Fruit fly (Drosophila melanogaster): Measurements from ENCODE around the gene CG42564.

The CG42564 gene

DNA sequence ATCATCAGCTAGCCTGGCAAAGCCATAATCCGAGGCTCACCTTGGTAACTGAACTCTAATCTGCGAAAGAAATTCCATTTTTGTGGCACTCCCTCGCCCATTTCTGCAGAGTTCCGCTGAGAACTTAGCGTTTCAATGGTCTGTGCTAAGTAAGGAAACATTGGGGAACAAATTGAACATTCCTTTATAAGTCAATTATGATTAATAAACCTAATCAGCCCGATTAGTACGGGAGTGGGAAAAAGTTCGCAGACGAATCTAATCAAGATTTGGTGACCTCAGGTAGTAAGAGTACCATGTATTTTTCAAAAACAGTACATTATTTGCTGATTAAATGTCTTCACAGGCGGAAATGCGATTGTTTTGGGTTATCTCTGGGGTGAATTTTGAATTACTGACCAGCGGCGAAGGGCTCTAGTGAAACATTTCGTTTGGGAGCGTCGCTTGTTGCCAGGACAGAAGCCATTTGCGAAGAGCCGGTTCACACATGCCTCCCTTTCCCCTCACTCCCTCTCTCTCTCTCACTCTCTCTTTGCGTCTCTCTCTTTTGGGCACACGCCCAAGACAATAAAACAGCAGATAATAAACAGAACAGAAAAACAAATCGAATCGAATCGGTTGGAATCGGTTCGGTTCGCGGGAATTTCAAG, 28.4 kb downstream of the CG42564 start (continued):
- TF ChIP-seq GATAe (GFP tag; conservative IDR thresholded peaks at IDR 0.05) (0 out of 2 replicates have a peak, but pooled peaks have one; percentile 37), kah (GFP tag; optimal IDR thresholded peaks at IDR 0.05) (peak; percentile 69), Atf6 (GFP tag; IDR thresholded peaks at IDR 0.05) (no peak), sd (tag; optimal IDR thresholded peaks at IDR 0.05) (peak; percentile 61), CG12391 (tag; optimal IDR thresholded peaks at IDR 0.05) (no peak), CG13123 (GFP tag; optimal IDR thresholded peaks at IDR 0.05) (no peak), jing (GFP tag; optimal IDR thresholded peaks at IDR 0.05) (no peak), Fer3 (tag; optimal IDR thresholded peaks at IDR 0.05) (no peak), lola (GFP tag; optimal IDR thresholded peaks at IDR 0.05) (no peak), CG12769 (tag; optimal IDR thresholded peaks at IDR 0.05) (peak; percentile 22), gem (tag; optimal IDR thresholded peaks at IDR 0.05) (no peak), nom (GFP tag; optimal IDR thresholded peaks at IDR 0.05) (peak; percentile 55), CG17802 (tag; optimal IDR thresholded peaks at IDR 0.05) (no peak), CG12744 (GFP tag; optimal IDR thresholded peaks at IDR 0.05) (no peak), CG16779 (GFP tag; IDR thresholded peaks at IDR 0.05) (no peak), Hr78 (GFP tag; optimal IDR thresholded peaks at IDR 0.05) (peak in 1 of 2 experiments; percentile 33), CG14667 (GFP tag; IDR thresholded peaks at IDR 0.05) (no peak), CG6175 (GFP tag; IDR thresholded peaks at IDR 0.05) (no peak), prd (optimal IDR thresholded peaks at IDR 0.05) (no peak), prd (GFP tag; IDR thresholded peaks at IDR 0.05) (no peak), Pdp1 (GFP tag; optimal IDR thresholded peaks at IDR 0.05) (no peak), CG18262 (tag; optimal IDR thresholded peaks at IDR 0.05) (no peak), pfk (GFP tag; optimal IDR thresholded peaks at IDR 0.05) (no peak), h (optimal IDR thresholded peaks at IDR 0.05) (no peak), CG4707 (GFP tag; optimal IDR thresholded peaks at IDR 0.05) (no peak), sug (tag; optimal IDR thresholded peaks at IDR 0.05) (peak; percentile 76), jigr1 (GFP tag; IDR thresholded peaks at IDR 0.05) (no peak), CG5953 (GFP tag; IDR thresholded peaks at IDR 0.05) (no peak), ro (GFP tag; IDR thresholded peaks at IDR 0.05) (no peak), Doc2 (GFP tag; IDR thresholded peaks at IDR 0.05) (no peak), ems (GFP tag; optimal IDR thresholded peaks at IDR 0.05) (no peak), ase (GFP tag; IDR thresholded peaks at IDR 0.05) (no peak), scrt (GFP tag; optimal IDR thresholded peaks at IDR 0.05) (peak; percentile 70), CG10147 (GFP tag; optimal IDR thresholded peaks at IDR 0.05) (no peak), pho (GFP tag; optimal IDR thresholded peaks at IDR 0.05) (no peak), tll (GFP tag; optimal IDR thresholded peaks at IDR 0.05) (no peak), Chrac-16 (GFP tag; optimal IDR thresholded peaks at IDR 0.05) (no peak), cad (GFP tag; optimal IDR thresholded peaks at IDR 0.05) (peak; percentile 45), CG9609 (GFP tag; optimal IDR thresholded peaks at IDR 0.05) (no peak), Trl (optimal IDR thresholded peaks at IDR 0.05) (peak; percentile 43 to 63), Trl (GFP tag; optimal IDR thresholded peaks at IDR 0.05) (no peak), danr (GFP tag; IDR thresholded peaks at IDR 0.05) (no peak), CTCF (GFP tag; optimal IDR thresholded peaks at IDR 0.05) (no peak), crp (GFP tag; optimal IDR thresholded peaks at IDR 0.05) (no peak), chn (GFP tag; optimal IDR thresholded peaks at IDR 0.05) (no peak), CG4282 (GFP tag; optimal IDR thresholded peaks at IDR 0.05) (no peak), CG3281 (GFP tag; optimal IDR thresholded peaks at IDR 0.05) (no peak), insv (GFP tag; optimal IDR thresholded peaks at IDR 0.05) (no peak), oc (tag; optimal IDR thresholded peaks at IDR 0.05) (no peak), ERR (GFP tag; optimal IDR thresholded peaks at IDR 0.05) (no peak), tin (GFP tag; optimal IDR thresholded peaks at IDR 0.05) (no peak)

Data from whole organism, embryonic.